Worm (Caenorhabditis elegans) whole organism, L4 larva: ENCODE results near the gene ccz-1.

Source experiments
- D1046.2 ChIP-seq: fragments of 200-800 bp; sonication (Bioruptor generic); IDR thresholded peaks from 2 replicates; pipeline ENCODE4 v1.3.6; 2022; ENCODE audit warnings: missing genetic modification characterization, missing compliant biosample characterization
- F10B5.3 ChIP-seq: sonication (generic microtip); optimal IDR thresholded peaks from 2 replicates; lab custom pipeline; 2016; ENCODE audit warnings: mild to moderate bottlenecking, missing genetic modification characterization, missing compliant biosample characterization
- F26F4.8 ChIP-seq: fragments of 200-800 bp; sonication (Bioruptor generic); conservative IDR thresholded peaks from 2 replicates; pipeline ENCODE4 v1.3.6; 2022; ENCODE audit warnings: missing genetic modification characterization, missing compliant biosample characterization
- F37D6.2 ChIP-seq: sonication (generic microtip); optimal IDR thresholded peaks from 2 replicates; lab custom pipeline; 2016; ENCODE audit warnings: mild to moderate bottlenecking, missing genetic modification characterization, missing compliant biosample characterization
- R02D3.7 ChIP-seq: fragments of 150-350 bp; sonication (generic microtip); optimal IDR thresholded peaks from 3 replicates; lab custom pipeline; 2014; ENCODE audit warnings: missing biosample characterization, missing genetic modification characterization
- T26A8.4 ChIP-seq: fragments of 200-800 bp; sonication (Bioruptor generic); IDR thresholded peaks from 2 replicates; pipeline ENCODE4 v1.3.6; 2022; ENCODE audit warnings: missing genetic modification characterization, missing compliant biosample characterization
- Y105C5A.15 ChIP-seq: fragments of 200-800 bp; sonication (Bioruptor generic); IDR thresholded peaks from 2 replicates; pipeline ENCODE4 v1.3.6; 2022; ENCODE audit warnings: missing genetic modification characterization, missing compliant biosample characterization
- Y48G9A.11 ChIP-seq: fragments of 200-800 bp; sonication (Bioruptor generic); IDR thresholded peaks from 2 replicates; pipeline ENCODE4 v1.3.6; 2022; ENCODE audit warnings: missing genetic modification reagents, missing genetic modification characterization, missing compliant biosample characterization
- Y75B8A.6 ChIP-seq: fragments of 200-800 bp; sonication (Bioruptor generic); IDR thresholded peaks from 2 replicates; pipeline ENCODE4 v1.3.6; 2022; ENCODE audit warnings: missing genetic modification reagents, missing genetic modification characterization, missing compliant biosample characterization
- ZK337.2 ChIP-seq: fragments of 200-800 bp; sonication (Bioruptor generic); IDR thresholded peaks from 2 replicates; pipeline ENCODE4 v1.3.6; 2022; ENCODE audit warnings: missing genetic modification reagents, missing genetic modification characterization, missing compliant biosample characterization
- arid-1 ChIP-seq: fragments of 200-800 bp; sonication (Bioruptor generic); conservative IDR thresholded peaks from 2 replicates; pipeline ENCODE4 v1.3.6; 2022; ENCODE audit warnings: missing genetic modification reagents, missing genetic modification characterization, missing compliant biosample characterization
- attf-4 ChIP-seq: sonication (generic microtip); optimal IDR thresholded peaks from 3 replicates; lab custom pipeline; 2017; ENCODE audit warnings: missing biosample characterization, missing genetic modification characterization
- ceh-28 ChIP-seq: fragments of 150-350 bp; optimal IDR thresholded peaks from 2 replicates; lab custom pipeline; 2014; ENCODE audit warnings: missing biosample characterization, missing genetic modification reagents, missing genetic modification characterization
- ceh-32 ChIP-seq: sonication (generic microtip); optimal IDR thresholded peaks from 2 replicates; lab custom pipeline; 2016; ENCODE audit warnings: mild to moderate bottlenecking, missing genetic modification characterization, missing compliant biosample characterization; ENCODE audit not compliant: poor library complexity
- ceh-44 ChIP-seq: fragments of 200-800 bp; sonication (Bioruptor generic); IDR thresholded peaks from 2 replicates; pipeline ENCODE4 v1.3.6; 2022; ENCODE audit warnings: missing genetic modification reagents, missing genetic modification characterization, missing compliant biosample characterization
- ceh-82 ChIP-seq: sonication (generic microtip); optimal IDR thresholded peaks from 2 replicates; lab custom pipeline; 2017; ENCODE audit warnings: missing biosample characterization, missing genetic modification characterization
- ctbp-1 ChIP-seq: fragments of 200-800 bp; sonication (Bioruptor generic); IDR thresholded peaks from 2 replicates; pipeline ENCODE4 v1.3.6; 2022; ENCODE audit warnings: missing genetic modification reagents, missing genetic modification characterization, missing compliant biosample characterization
- daf-19 ChIP-seq: fragments of 200-800 bp; sonication (Bioruptor generic); conservative IDR thresholded peaks from 2 replicates; pipeline ENCODE4 v1.3.6; 2022; ENCODE audit warnings: missing genetic modification characterization, missing compliant biosample characterization
- dmd-6 ChIP-seq: fragments of 200-800 bp; sonication (Bioruptor generic); IDR thresholded peaks from 2 replicates; pipeline ENCODE4 v1.3.6; 2022; ENCODE audit warnings: missing genetic modification reagents, missing genetic modification characterization, missing compliant biosample characterization
- dmd-8 ChIP-seq: fragments of 200-800 bp; sonication (Bioruptor generic); IDR thresholded peaks from 2 replicates; pipeline ENCODE4 v1.3.6; 2022; ENCODE audit warnings: missing genetic modification characterization, missing compliant biosample characterization
- egl-43 ChIP-seq: fragments of 200-800 bp; sonication (Bioruptor generic); IDR thresholded peaks from 2 replicates; pipeline ENCODE4 v1.3.6; 2022; ENCODE audit warnings: missing genetic modification reagents, missing genetic modification characterization, missing compliant biosample characterization
- hlh-11 ChIP-seq: fragments of 200-800 bp; sonication (Bioruptor generic); optimal IDR thresholded peaks from 2 replicates; lab custom pipeline; 2018; ENCODE audit warnings: mild to moderate bottlenecking, missing genetic modification characterization, missing compliant biosample characterization
- hmg-1.1 ChIP-seq: fragments of 200-800 bp; sonication (Bioruptor generic); IDR thresholded peaks from 2 replicates; pipeline ENCODE4 v1.3.6; 2022; ENCODE audit warnings: missing genetic modification reagents, missing genetic modification characterization, missing compliant biosample characterization
- lin-15B ChIP-seq: fragments of 150-350 bp; sonication (generic microtip); optimal IDR thresholded peaks from 3 replicates; lab custom pipeline; 2014; ENCODE audit warnings: missing biosample characterization, missing genetic modification characterization
- lin-38 ChIP-seq: fragments of 200-800 bp; sonication (Bioruptor generic); IDR thresholded peaks from 2 replicates; pipeline ENCODE4 v1.3.6; 2022; ENCODE audit warnings: missing genetic modification reagents, missing genetic modification characterization, missing compliant biosample characterization
- lin-39 ChIP-seq: fragments of 150-350 bp; optimal IDR thresholded peaks from 2 replicates; lab custom pipeline; 2014; ENCODE audit warnings: missing biosample characterization, missing genetic modification reagents, missing genetic modification characterization
- madf-5 ChIP-seq, 2 experiments: fragments of 200-800 bp; sonication (Bioruptor generic); IDR thresholded peaks; 2 replicates each; pipeline ENCODE4 v1.3.6; 2022; ENCODE audit warnings: missing compliant biosample characterization in 2 of 2, missing genetic modification characterization in 2 of 2
- madf-9 ChIP-seq: fragments of 200-800 bp; sonication (Bioruptor generic); conservative IDR thresholded peaks from 2 replicates; pipeline ENCODE4 v1.3.6; 2022; ENCODE audit warnings: missing genetic modification reagents, missing genetic modification characterization, missing compliant biosample characterization
- mxl-2 ChIP-seq: fragments of 200-800 bp; sonication (Bioruptor generic); conservative IDR thresholded peaks from 2 replicates; pipeline ENCODE4 v1.3.6; 2022; ENCODE audit warnings: missing genetic modification reagents, missing genetic modification characterization, missing compliant biosample characterization
- mxl-3 ChIP-seq: fragments of 200-800 bp; sonication (Bioruptor generic); optimal IDR thresholded peaks from 2 replicates; lab custom pipeline; 2018; ENCODE audit warnings: mild to moderate bottlenecking, missing genetic modification characterization, missing compliant biosample characterization
- nhr-11 ChIP-seq: fragments of 150-350 bp; optimal IDR thresholded peaks from 2 replicates; lab custom pipeline; 2014; ENCODE audit warnings: missing biosample characterization, missing genetic modification characterization
- nhr-111 ChIP-seq: fragments of 200-800 bp; sonication (Bioruptor generic); optimal IDR thresholded peaks from 2 replicates; lab custom pipeline; 2018; ENCODE audit warnings: mild to moderate bottlenecking, missing genetic modification characterization, missing compliant biosample characterization
- nhr-25 ChIP-seq: sonication (generic microtip); optimal IDR thresholded peaks from 2 replicates; lab custom pipeline; 2017; ENCODE audit warnings: missing genetic modification characterization, mild to moderate bottlenecking, missing compliant biosample characterization, antibody characterized with exemption, moderate library complexity, borderline replicate concordance; ENCODE audit not compliant: insufficient read depth
- nhr-41 ChIP-seq: fragments of 200-800 bp; sonication (Bioruptor generic); IDR thresholded peaks from 2 replicates; pipeline ENCODE4 v1.3.6; 2022; ENCODE audit warnings: missing genetic modification reagents, missing genetic modification characterization, missing compliant biosample characterization
- nhr-42 ChIP-seq: fragments of 200-800 bp; sonication (Bioruptor generic); IDR thresholded peaks from 2 replicates; pipeline ENCODE4 v1.3.6; 2022; ENCODE audit warnings: missing genetic modification characterization, missing compliant biosample characterization
- nhr-6 ChIP-seq: fragments of 150-350 bp; optimal IDR thresholded peaks from 2 replicates; lab custom pipeline; 2014; ENCODE audit warnings: missing biosample characterization, missing genetic modification characterization
- nhr-76 ChIP-seq: fragments of 150-350 bp; optimal IDR thresholded peaks from 2 replicates; lab custom pipeline; 2014; ENCODE audit warnings: missing biosample characterization, missing genetic modification characterization
- nhr-77 ChIP-seq: fragments of 150-350 bp; optimal IDR thresholded peaks from 2 replicates; lab custom pipeline; 2014; ENCODE audit warnings: missing biosample characterization, missing genetic modification characterization
- pha-4 ChIP-seq, 2 experiments: fragments of 150-350 bp in 1 of 2; fragments of 200-800 bp in 1 of 2; sonication (Bioruptor generic) in 1 of 2; IDR thresholded peaks in 1 of 2; optimal IDR thresholded peaks in 1 of 2; 2 replicates each; pipeline versions ENCODE4 v1.3.6 to Lab custom; 2014 to 2022; ENCODE audit warnings: missing genetic modification characterization in 2 of 2, missing genetic modification reagents in 2 of 2, missing biosample characterization in 1 of 2, missing compliant biosample characterization in 1 of 2
- php-3 ChIP-seq: fragments of 200-800 bp; sonication (Bioruptor generic); IDR thresholded peaks from 2 replicates; pipeline ENCODE4 v1.3.6; 2022; ENCODE audit warnings: missing genetic modification reagents, missing genetic modification characterization, missing compliant biosample characterization
- rbr-2 ChIP-seq: sonication (generic microtip); optimal IDR thresholded peaks from 2 replicates; lab custom pipeline; 2016; ENCODE audit warnings: missing genotype, missing genetic modification characterization, missing compliant biosample characterization
- sdz-12 ChIP-seq: fragments of 200-800 bp; sonication (Bioruptor generic); optimal IDR thresholded peaks from 2 replicates; lab custom pipeline; 2018; ENCODE audit warnings: mild to moderate bottlenecking, missing genetic modification characterization, missing compliant biosample characterization
- skn-1 ChIP-seq: fragments of 150-350 bp; optimal IDR thresholded peaks from 2 replicates; lab custom pipeline; 2014; ENCODE audit warnings: missing biosample characterization, missing genetic modification characterization
- snpc-1.2 ChIP-seq: fragments of 200-800 bp; sonication (Bioruptor generic); IDR thresholded peaks from 2 replicates; pipeline ENCODE4 v1.3.6; 2022; ENCODE audit warnings: missing genetic modification reagents, missing genetic modification characterization, missing compliant biosample characterization
- spr-3 ChIP-seq: fragments of 200-800 bp; sonication (Bioruptor generic); optimal IDR thresholded peaks from 2 replicates; lab custom pipeline; 2018; ENCODE audit warnings: mild to moderate bottlenecking, missing genetic modification characterization, missing compliant biosample characterization
- tra-1 ChIP-seq: fragments of 200-800 bp; sonication (Bioruptor generic); IDR thresholded peaks from 2 replicates; pipeline ENCODE4 v1.3.6; 2022; ENCODE audit warnings: missing genetic modification reagents, missing genetic modification characterization, missing compliant biosample characterization
- vab-7 ChIP-seq: fragments of 200-800 bp; sonication (Bioruptor generic); IDR thresholded peaks from 2 replicates; pipeline ENCODE4 v1.3.6; 2022; ENCODE audit warnings: missing genetic modification reagents, missing genetic modification characterization, missing compliant biosample characterization
- zip-11 ChIP-seq: fragments of 200-800 bp; sonication (Bioruptor generic); IDR thresholded peaks from 2 replicates; pipeline ENCODE4 v1.3.6; 2022; ENCODE audit warnings: missing genetic modification characterization, missing compliant biosample characterization

Gene ccz-1

DNA sequence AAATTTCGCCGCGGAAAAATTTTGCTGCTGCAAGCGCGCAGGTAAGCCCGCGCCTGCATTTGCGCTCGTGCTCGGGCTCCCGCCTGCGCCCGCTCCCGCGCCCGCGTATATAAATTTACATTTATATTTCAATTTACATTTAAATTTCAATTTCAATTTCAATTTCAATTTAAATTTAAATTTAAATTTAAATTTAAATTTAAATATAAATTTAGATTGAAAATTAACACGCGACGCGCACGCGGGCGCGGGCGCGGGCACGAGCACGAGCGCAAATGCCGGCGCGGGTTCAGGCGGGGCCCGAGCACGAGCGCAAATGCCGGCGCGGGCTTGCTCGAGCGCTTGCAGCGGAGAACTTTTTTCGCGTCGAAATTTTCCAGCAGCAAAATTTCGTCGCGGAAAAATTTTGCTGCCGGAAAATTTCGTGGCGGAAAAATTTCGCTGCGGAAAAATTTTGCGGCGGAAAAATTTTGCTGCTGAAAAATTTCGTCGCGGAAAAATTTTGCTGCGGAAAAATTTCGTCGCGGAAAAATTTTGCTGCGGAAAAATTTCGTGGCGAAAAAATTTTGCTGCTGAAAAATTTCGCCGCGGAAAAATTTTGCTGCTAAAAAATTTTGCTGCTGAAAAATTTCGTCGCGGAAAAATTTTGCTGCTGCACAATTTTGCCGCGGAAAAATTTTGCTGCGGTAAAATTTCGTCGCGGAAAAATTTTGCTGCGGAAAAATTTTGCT lies 32.7 kb upstream of the ccz-1 start:
- TF ChIP-seq hmg-1.1 (no peak), nhr-77 (no peak), dmd-8 (GFP tag; lab: Robert Waterston, UW) (peak; percentile 69; the same call in 1 of the 2 replicates), vab-7 (GFP tag; lab: Robert Waterston, UW) (peak; percentile 47; the same call in 1 of the 2 replicates), madf-5 (GFP tag; IDR thresholded peaks at IDR 0.05; lab: Robert Waterston, UW) (peak in 1 of 2 experiments; percentile 81; a peak in 2 of 4 replicates), zip-11 (GFP tag; lab: Robert Waterston, UW) (no peak; the same call in 1 of the 2 replicates), mxl-3 (GFP tag; lab: Kevin White, UChicago) (no peak), R02D3.7 (tag; lab: Kevin White, UChicago) (no peak), Y105C5A.15 (GFP tag; lab: Robert Waterston, UW) (no peak), ZK337.2 (peak; percentile 24; the same call in 1 of the 2 replicates), tra-1 (GFP tag; lab: Robert Waterston, UW) (peak; percentile 68), rbr-2 (tag; lab: Kevin White, UChicago) (no peak), F10B5.3 (tag; lab: Kevin White, UChicago) (no peak), arid-1 (GFP tag; lab: Robert Waterston, UW) (no peak), egl-43 (peak; percentile 87), ceh-28 (tag; lab: Kevin White, UChicago) (no peak), ceh-44 (GFP tag; lab: Robert Waterston, UW) (no peak), nhr-11 (no peak), madf-9 (0 out of 2 replicates have a peak, but pooled peaks have one; percentile 24), lin-39 (tag; lab: Kevin White, UChicago) (no peak), nhr-42 (peak; percentile 40; the same call in 1 of the 2 replicates), hlh-11 (tag; lab: Kevin White, UChicago) (no peak), Y48G9A.11 (GFP tag; lab: Robert Waterston, UW) (peak; percentile 73; the same call in 1 of the 2 replicates), nhr-111 (GFP tag; lab: Kevin White, UChicago) (no peak), D1046.2 (peak; percentile 74; the same call in 1 of the 2 replicates), ceh-82 (tag; lab: Kevin White, UChicago) (no peak), mxl-2 (GFP tag; lab: Robert Waterston, UW) (0 out of 2 replicates have a peak, but pooled peaks have one; percentile 33), lin-38 (GFP tag; lab: Robert Waterston, UW) (peak; percentile 26; the same call in 1 of the 2 replicates), pha-4 (GFP tag; IDR thresholded peaks at IDR 0.05; lab: Robert Waterston, UW) (peak; percentile 100), pha-4 (tag; optimal IDR thresholded peaks at IDR 0.05; lab: Kevin White, UChicago) (no peak), ctbp-1 (GFP tag; lab: Robert Waterston, UW) (0 out of 2 replicates have a peak, but pooled peaks have one; percentile 58), spr-3 (GFP tag; lab: Kevin White, UChicago) (no peak), T26A8.4 (no peak), dmd-6 (no peak), ceh-32 (tag; lab: Kevin White, UChicago) (no peak), F26F4.8 (GFP tag; lab: Robert Waterston, UW) (no peak; the same call in 1 of the 2 replicates), nhr-41 (GFP tag; lab: Robert Waterston, UW) (0 out of 2 replicates have a peak, but pooled peaks have one; percentile 46), daf-19 (GFP tag; lab: Robert Waterston, UW) (no peak), skn-1 (tag; lab: Kevin White, UChicago) (no peak), php-3 (GFP tag; lab: Robert Waterston, UW) (peak; percentile 30; the same call in 1 of the 2 replicates), nhr-25 (tag; lab: Kevin White, UChicago) (no peak), nhr-6 (tag; lab: Kevin White, UChicago) (no peak), snpc-1.2 (GFP tag; lab: Robert Waterston, UW) (peak; percentile 38; the same call in 1 of the 2 replicates), lin-15B (tag; lab: Kevin White, UChicago) (no peak), F37D6.2 (tag; lab: Kevin White, UChicago) (no peak), attf-4 (tag; lab: Kevin White, UChicago) (no peak), nhr-76 (tag; lab: Kevin White, UChicago) (no peak), sdz-12 (GFP tag; lab: Kevin White, UChicago) (peak; percentile 11), Y75B8A.6 (peak; percentile 46; the same call in 1 of the 2 replicates)
